Worm (Caenorhabditis elegans) whole organism, L1 larva: ENCODE data around the gene Y53F4B.43.

ENCODE experiments used
- C34B4.2 ChIP-seq: sonication (generic microtip); optimal IDR thresholded peaks from 2 replicates; lab custom pipeline; 2017; ENCODE audit warnings: mild to moderate bottlenecking, missing genetic modification characterization, missing compliant biosample characterization
- F16B12.6 ChIP-seq: fragments of 150-350 bp; optimal IDR thresholded peaks from 2 replicates; lab custom pipeline; 2014; ENCODE audit warnings: missing biosample characterization, missing genetic modification characterization
- Y116A8C.19 ChIP-seq: sonication (generic microtip); optimal IDR thresholded peaks from 2 replicates; lab custom pipeline; 2016; ENCODE audit warnings: missing compliant biosample characterization, missing genetic modification characterization, borderline replicate concordance
- alr-1 ChIP-seq: fragments of 200-800 bp; sonication (Bioruptor generic); optimal IDR thresholded peaks from 2 replicates; lab custom pipeline; 2018; ENCODE audit warnings: borderline replicate concordance, mild to moderate bottlenecking, missing genetic modification characterization, missing compliant biosample characterization
- ama-1 ChIP-seq: fragments of 150-350 bp; optimal IDR thresholded peaks from 2 replicates; lab custom pipeline; 2014
- blmp-1 ChIP-seq: fragments of 150-350 bp; optimal IDR thresholded peaks from 2 replicates; lab custom pipeline; 2014; ENCODE audit warnings: missing biosample characterization, missing genetic modification characterization
- ceh-63 ChIP-seq: fragments of 200-800 bp; sonication (Bioruptor generic); optimal IDR thresholded peaks from 2 replicates; lab custom pipeline; 2018; ENCODE audit warnings: mild to moderate bottlenecking, missing genetic modification characterization, missing compliant biosample characterization
- ceh-82 ChIP-seq, 3 experiments: fragments of 150-350 bp in 1 of 3; sonication (generic microtip) in 2 of 3; optimal IDR thresholded peaks; 2 replicates each; lab custom pipeline; 2014 to 2017; ENCODE audit warnings: missing biosample characterization in 3 of 3, missing genetic modification characterization in 3 of 3
- efl-1 ChIP-seq, 4 experiments: fragments of 150-350 bp; optimal IDR thresholded peaks in 3 of 4; peaks in 1 of 4; 1 replicate in 1 of 4; 2 replicates in 3 of 4; lab custom pipeline; 2014; ENCODE audit warnings: missing biosample characterization in 2 of 4, missing genetic modification characterization in 2 of 4, missing genetic modification reagents in 2 of 4
- efl-3 ChIP-seq: fragments of 200-800 bp; sonication (Bioruptor generic); optimal IDR thresholded peaks from 2 replicates; lab custom pipeline; 2018; ENCODE audit warnings: mild to moderate bottlenecking, missing genetic modification characterization, missing compliant biosample characterization
- egl-27 ChIP-seq, 2 experiments: fragments of 150-350 bp in 1 of 2; sonication (generic microtip); optimal IDR thresholded peaks; 3 replicates each; lab custom pipeline; 2017 to 2018; ENCODE audit warnings: missing biosample characterization in 2 of 2, missing genetic modification characterization in 2 of 2, missing genetic modification reagents in 2 of 2
- elt-2 ChIP-seq: sonication (generic microtip); optimal IDR thresholded peaks from 2 replicates; lab custom pipeline; 2016; ENCODE audit warnings: missing genetic modification characterization, mild to moderate bottlenecking, inconsistent platforms, missing compliant biosample characterization, missing genetic modification reagents
- elt-3 ChIP-seq, 6 experiments: fragments of 150-350 bp in 1 of 6; sonication (generic microtip); optimal IDR thresholded peaks; 2 replicates each; lab custom pipeline; 2017 to 2018; ENCODE audit warnings: missing biosample characterization in 6 of 6, missing genetic modification characterization in 6 of 6, inconsistent platforms in 1 of 6
- fkh-10 ChIP-seq: sonication (generic microtip); optimal IDR thresholded peaks from 2 replicates; lab custom pipeline; 2017; ENCODE audit warnings: missing biosample characterization, missing genetic modification reagents, missing genetic modification characterization
- fkh-4 ChIP-seq: sonication (generic microtip); optimal IDR thresholded peaks from 2 replicates; lab custom pipeline; 2016; ENCODE audit warnings: missing compliant biosample characterization, missing genetic modification characterization, borderline replicate concordance
- fkh-8 ChIP-seq: sonication (generic microtip); optimal IDR thresholded peaks from 2 replicates; lab custom pipeline; 2016; ENCODE audit warnings: mild to moderate bottlenecking, missing genetic modification characterization, missing compliant biosample characterization
- fos-1 ChIP-seq: fragments of 150-350 bp; optimal IDR thresholded peaks from 2 replicates; lab custom pipeline; 2014; ENCODE audit warnings: missing biosample characterization, missing genetic modification characterization
- grh-1 ChIP-seq: fragments of 200-800 bp; sonication (Bioruptor generic); IDR thresholded peaks from 2 replicates; pipeline ENCODE4 v1.3.6; 2022; ENCODE audit warnings: missing genetic modification reagents, missing genetic modification characterization, missing compliant biosample characterization
- hlh-4 ChIP-seq: sonication (generic microtip); optimal IDR thresholded peaks from 2 replicates; lab custom pipeline; 2016; ENCODE audit warnings: mild to moderate bottlenecking, missing genetic modification characterization, missing compliant biosample characterization
- irx-1 ChIP-seq: sonication (generic microtip); optimal IDR thresholded peaks from 2 replicates; lab custom pipeline; 2016; ENCODE audit warnings: missing genetic modification characterization, missing compliant biosample characterization
- isw-1 ChIP-seq: fragments of 200-800 bp; sonication (Bioruptor generic); IDR thresholded peaks from 2 replicates; pipeline ENCODE4 v1.3.6; 2022; ENCODE audit warnings: missing genetic modification characterization, missing compliant biosample characterization
- lin-14 ChIP-seq: fragments of 200-800 bp; sonication (Bioruptor generic); optimal IDR thresholded peaks from 2 replicates; lab custom pipeline; 2018; ENCODE audit warnings: mild to moderate bottlenecking, missing genetic modification characterization, moderate library complexity, missing compliant biosample characterization
- lin-15B ChIP-seq: fragments of 150-350 bp; sonication (generic microtip); optimal IDR thresholded peaks from 3 replicates; lab custom pipeline; 2014; ENCODE audit warnings: missing biosample characterization, missing genetic modification characterization
- lin-39 ChIP-seq: fragments of 150-350 bp; optimal IDR thresholded peaks from 2 replicates; lab custom pipeline; 2014; ENCODE audit warnings: missing biosample characterization, missing genetic modification reagents, missing genetic modification characterization
- lir-3 ChIP-seq: sonication (generic microtip); optimal IDR thresholded peaks from 2 replicates; lab custom pipeline; 2016; ENCODE audit warnings: mild to moderate bottlenecking, missing genetic modification characterization, moderate library complexity, missing compliant biosample characterization; ENCODE audit not compliant: poor library complexity
- mef-2 ChIP-seq: fragments of 150-350 bp; optimal IDR thresholded peaks from 2 replicates; lab custom pipeline; 2014; ENCODE audit warnings: missing biosample characterization, missing genetic modification characterization
- mep-1 ChIP-seq: fragments of 150-350 bp; optimal IDR thresholded peaks from 2 replicates; lab custom pipeline; 2014; ENCODE audit warnings: missing biosample characterization, missing genetic modification characterization
- nhr-11 ChIP-seq: fragments of 150-350 bp; optimal IDR thresholded peaks from 2 replicates; lab custom pipeline; 2014; ENCODE audit warnings: missing biosample characterization, missing genetic modification characterization
- nhr-20 ChIP-seq: sonication (generic microtip); optimal IDR thresholded peaks from 2 replicates; lab custom pipeline; 2016; ENCODE audit warnings: mild to moderate bottlenecking, missing genetic modification characterization, missing compliant biosample characterization
- nhr-47 ChIP-seq: sonication (generic microtip); optimal IDR thresholded peaks from 2 replicates; lab custom pipeline; 2016; ENCODE audit warnings: mild to moderate bottlenecking, missing genetic modification characterization, moderate library complexity, missing compliant biosample characterization
- nhr-76 ChIP-seq: sonication (generic microtip); optimal IDR thresholded peaks from 2 replicates; lab custom pipeline; 2017; ENCODE audit warnings: missing biosample characterization, missing genetic modification characterization
- nhr-84 ChIP-seq: sonication (generic microtip); optimal IDR thresholded peaks from 2 replicates; lab custom pipeline; 2017; ENCODE audit warnings: missing biosample characterization, missing genetic modification characterization
- nhr-85 ChIP-seq: sonication (generic microtip); peaks from one replicate; lab custom pipeline; 2016; ENCODE audit warnings: missing genetic modification characterization, inconsistent platforms, missing compliant biosample characterization
- nhr-90 ChIP-seq: sonication (generic microtip); optimal IDR thresholded peaks from 2 replicates; lab custom pipeline; 2016; ENCODE audit warnings: mild to moderate bottlenecking, missing genetic modification characterization, missing compliant biosample characterization; ENCODE audit not compliant: poor library complexity
- pag-3 ChIP-seq: sonication (generic microtip); optimal IDR thresholded peaks from 2 replicates; lab custom pipeline; 2017; ENCODE audit warnings: missing genetic modification characterization, mild to moderate bottlenecking, missing compliant biosample characterization, antibody characterized with exemption, borderline replicate concordance; ENCODE audit not compliant: insufficient read depth
- skn-1 ChIP-seq: fragments of 150-350 bp; optimal IDR thresholded peaks from 2 replicates; lab custom pipeline; 2014; ENCODE audit warnings: missing biosample characterization, missing genetic modification characterization
- snpc-4 ChIP-seq: fragments of 150-350 bp; optimal IDR thresholded peaks from 2 replicates; lab custom pipeline; 2014; ENCODE audit warnings: missing biosample characterization, missing genetic modification characterization
- snu-23 ChIP-seq: sonication (generic microtip); optimal IDR thresholded peaks from 2 replicates; lab custom pipeline; 2016; ENCODE audit warnings: missing genetic modification characterization, missing compliant biosample characterization
- sox-4 ChIP-seq: sonication (generic microtip); optimal IDR thresholded peaks from 2 replicates; lab custom pipeline; 2016; ENCODE audit warnings: missing genetic modification characterization, missing compliant biosample characterization
- sptf-1 ChIP-seq: fragments of 150-350 bp; optimal IDR thresholded peaks from 2 replicates; lab custom pipeline; 2014; ENCODE audit warnings: missing biosample characterization, missing genetic modification characterization
- sup-37 ChIP-seq: fragments of 200-800 bp; sonication (Bioruptor generic); optimal IDR thresholded peaks from 2 replicates; lab custom pipeline; 2018; ENCODE audit warnings: mild to moderate bottlenecking, missing genetic modification characterization, missing compliant biosample characterization
- tbx-2 ChIP-seq: sonication (generic microtip); optimal IDR thresholded peaks from 2 replicates; lab custom pipeline; 2016; ENCODE audit warnings: missing genetic modification characterization, missing compliant biosample characterization
- unc-130 ChIP-seq: fragments of 150-350 bp; optimal IDR thresholded peaks from 2 replicates; lab custom pipeline; 2017; ENCODE audit warnings: missing biosample characterization, missing genetic modification characterization, inconsistent platforms
- unc-62 ChIP-seq: fragments of 150-350 bp; optimal IDR thresholded peaks from 2 replicates; lab custom pipeline; 2014; ENCODE audit warnings: missing biosample characterization, missing genetic modification reagents, missing genetic modification characterization
- unc-86 ChIP-seq: sonication (generic microtip); optimal IDR thresholded peaks from 2 replicates; lab custom pipeline; 2016; ENCODE audit warnings: missing genetic modification characterization, missing compliant biosample characterization
- vab-15 ChIP-seq: sonication (generic microtip); optimal IDR thresholded peaks from 2 replicates; lab custom pipeline; 2017; ENCODE audit warnings: missing genotype, mild to moderate bottlenecking, missing genetic modification characterization, missing compliant biosample characterization
- xbp-1 ChIP-seq: sonication (generic microtip); optimal IDR thresholded peaks from 2 replicates; lab custom pipeline; 2016; ENCODE audit warnings: missing genetic modification characterization, missing compliant biosample characterization
- zip-4 ChIP-seq: fragments of 200-800 bp; sonication (Bioruptor generic); optimal IDR thresholded peaks from 2 replicates; lab custom pipeline; 2018; ENCODE audit warnings: mild to moderate bottlenecking, missing genetic modification characterization, moderate library complexity, missing compliant biosample characterization
- ztf-11 ChIP-seq, 2 experiments: sonication (generic microtip); optimal IDR thresholded peaks; 2 replicates each; lab custom pipeline; 2016 to 2017; ENCODE audit warnings: missing genetic modification characterization in 2 of 2, missing biosample characterization in 1 of 2, missing compliant biosample characterization in 1 of 2
- ztf-4 ChIP-seq: fragments of 150-350 bp; optimal IDR thresholded peaks from 2 replicates; lab custom pipeline; 2014; ENCODE audit warnings: missing biosample characterization, missing genetic modification characterization

The Y53F4B.43 gene

DNA sequence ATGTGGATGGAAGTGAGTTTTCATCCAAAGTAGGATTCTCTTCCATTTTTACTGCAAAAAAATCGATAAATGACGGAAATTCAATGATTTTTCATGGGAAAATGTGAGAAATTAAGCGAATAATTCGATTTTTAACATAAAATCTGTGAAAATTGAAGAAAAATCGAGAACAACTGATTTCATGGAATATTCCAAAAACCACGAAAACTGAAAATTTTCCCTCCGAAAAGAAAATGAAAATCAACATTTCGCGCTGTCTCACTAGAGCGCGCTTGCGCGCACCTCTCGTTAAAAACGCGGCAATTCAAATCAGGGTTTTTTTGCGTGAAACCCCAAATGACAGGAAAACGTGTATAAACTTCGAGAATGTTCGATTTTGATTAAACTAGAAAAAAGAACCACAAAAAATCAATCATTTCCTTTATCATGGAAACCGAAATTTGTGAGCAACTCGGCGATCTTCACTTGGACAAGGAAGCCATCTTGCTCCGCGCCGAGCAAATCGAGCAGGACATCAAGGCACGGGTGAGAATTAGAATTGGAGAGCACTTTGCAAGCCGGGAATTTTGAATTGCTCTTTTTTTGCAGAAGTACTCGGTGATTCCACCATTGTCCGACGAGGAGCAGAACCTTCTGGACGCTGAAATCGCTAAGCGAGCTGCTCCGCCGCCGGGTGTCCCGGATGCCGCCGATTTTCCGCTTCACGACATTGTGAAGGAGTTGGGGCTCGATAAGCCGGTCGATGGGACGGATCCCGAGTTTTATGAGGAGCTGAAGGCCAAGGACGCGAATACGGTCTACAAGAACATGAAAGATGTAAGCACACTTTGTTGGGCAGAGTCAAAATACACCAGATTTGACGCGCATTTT lies 22.3 kb downstream of the Y53F4B.43 start, which contains the start of the genes Y53F4B.9 and Y53F4B.11:
Gene Y53F4B.9 (minus strand): TSS at position 51 of the 870 bp plus-strand sequence.
Gene Y53F4B.11 (plus strand): TSS at position 383 of the 870 bp plus-strand sequence.
- TF ChIP-seq nhr-90 (tag; lab: Kevin White, UChicago) (peak; percentile 72), hlh-4 (tag; lab: Kevin White, UChicago) (no peak), unc-130 (peak; percentile 65), nhr-47 (peak; percentile 88), efl-1 (optimal IDR thresholded peaks at IDR 0.05; lab: Kevin White, UChicago) (peak; percentile 99 to 100), efl-1 (GFP tag; optimal IDR thresholded peaks at IDR 0.05 in 1 of 2; lab: Kevin White, UChicago) (peak; percentile 100), fkh-8 (tag; lab: Kevin White, UChicago) (peak; percentile 75), sptf-1 (tag; lab: Kevin White, UChicago) (no peak), snpc-4 (tag; lab: Kevin White, UChicago) (peak; percentile 88), skn-1 (tag; lab: Kevin White, UChicago) (peak; percentile 68), lin-14 (GFP tag; lab: Kevin White, UChicago) (peak; percentile 69), mef-2 (no peak), ztf-11 (tag; optimal IDR thresholded peaks at IDR 0.05; lab: Kevin White, UChicago) (peak in 1 of 2 experiments; percentile 4), sox-4 (peak; percentile 23), grh-1 (peak; percentile 43; the same call in 1 of the 2 replicates), ceh-82 (tag; optimal IDR thresholded peaks at IDR 0.05; lab: Kevin White, UChicago) (peak; percentile 70 to 95 (median 70)), alr-1 (tag; lab: Kevin White, UChicago) (no peak), F16B12.6 (peak; percentile 70), ama-1 (lab: Kevin White, UChicago) (no peak), fos-1 (tag; lab: Kevin White, UChicago) (peak; percentile 72), zip-4 (GFP tag; lab: Kevin White, UChicago) (peak; percentile 42), unc-86 (tag; lab: Kevin White, UChicago) (peak; percentile 69), mep-1 (tag; lab: Kevin White, UChicago) (peak; percentile 71), pag-3 (tag; lab: Kevin White, UChicago) (no peak), efl-3 (GFP tag; lab: Kevin White, UChicago) (no peak), ztf-4 (tag; lab: Kevin White, UChicago) (no peak), egl-27 (tag; optimal IDR thresholded peaks at IDR 0.05; lab: Kevin White, UChicago) (no peak), ceh-63 (GFP tag; lab: Kevin White, UChicago) (peak; percentile 42), nhr-11 (tag; lab: Kevin White, UChicago) (peak; percentile 16), lin-39 (tag; lab: Kevin White, UChicago) (peak; percentile 25), tbx-2 (tag; lab: Kevin White, UChicago) (peak; percentile 78), blmp-1 (peak; percentile 82), nhr-84 (tag; lab: Kevin White, UChicago) (no peak), nhr-20 (peak; percentile 75), irx-1 (tag; lab: Kevin White, UChicago) (peak; percentile 58), snu-23 (peak; percentile 85), fkh-4 (tag; lab: Kevin White, UChicago) (no peak), lin-15B (peak; percentile 85), sup-37 (GFP tag; lab: Kevin White, UChicago) (no peak), fkh-10 (GFP tag; lab: Kevin White, UChicago) (peak; percentile 60), isw-1 (GFP tag; lab: Robert Waterston, UW) (peak; percentile 81), xbp-1 (tag; lab: Kevin White, UChicago) (peak; percentile 67), vab-15 (tag; lab: Kevin White, UChicago) (peak; percentile 38), unc-62 (GFP tag; lab: Kevin White, UChicago) (no peak), elt-2 (tag; lab: Kevin White, UChicago) (peak; percentile 18), nhr-85 (tag; lab: Kevin White, UChicago) (peak; percentile 39), lir-3 (no peak), elt-3 (tag; optimal IDR thresholded peaks at IDR 0.05; lab: Kevin White, UChicago) (peak in 3 of 6 experiments; percentile 10 to 69 (median 53)), C34B4.2 (tag; lab: Kevin White, UChicago) (no peak), Y116A8C.19 (tag; lab: Kevin White, UChicago) (no peak), nhr-76 (tag; lab: Kevin White, UChicago) (no peak)
